Worm (Caenorhabditis elegans): ENCODE measurements around the gene tag-18.

DNA sequence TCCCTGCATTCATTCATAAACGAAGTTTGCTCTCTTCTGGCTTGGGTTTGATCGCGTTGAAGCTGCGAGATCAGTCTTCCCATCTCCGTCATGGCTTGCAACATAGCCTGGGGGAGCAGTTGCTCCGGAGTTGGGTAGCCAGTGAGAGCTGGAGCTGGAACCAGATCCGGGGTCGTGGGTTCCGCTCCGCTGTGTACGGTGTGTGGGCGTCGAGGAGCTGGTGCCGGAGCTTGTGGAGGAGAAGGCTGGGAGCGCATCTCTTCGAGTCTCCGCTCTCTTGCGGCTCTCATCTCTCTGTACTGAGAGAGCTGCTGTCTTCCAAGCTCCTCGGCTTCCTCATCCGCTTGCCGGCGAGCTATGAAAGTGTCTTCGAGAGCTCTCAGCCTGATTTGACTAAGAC, 18.6 kb upstream of the tag-18 start:
- TF ChIP-seq unc-130 (GFP tag; optimal IDR thresholded peaks at IDR 0.05) (no peak), efl-1 (GFP tag; optimal IDR thresholded peaks at IDR 0.05) (no peak), Y95B8A.8 (GFP tag; IDR thresholded peaks at IDR 0.05) (no peak), F23B12.7 (tag; optimal IDR thresholded peaks at IDR 0.05; ENCODE audit: insufficient read depth) (no peak), snpc-4 (GFP tag; optimal IDR thresholded peaks at IDR 0.05) (no peak), snpc-4 (tag; optimal IDR thresholded peaks at IDR 0.05) (no peak), F37B4.10 (GFP tag; IDR thresholded peaks at IDR 0.05) (no peak), ztf-28 (GFP tag; IDR thresholded peaks at IDR 0.05) (no peak), pha-4 (tag; optimal IDR thresholded peaks at IDR 0.05) (no peak), somi-1 (GFP tag; optimal IDR thresholded peaks at IDR 0.05) (no peak), unc-62 (GFP tag; optimal IDR thresholded peaks at IDR 0.05) (no peak), ekl-4 (GFP tag; IDR thresholded peaks at IDR 0.05) (no peak)

All from whole organism, young adult.